Fruit fly (Drosophila melanogaster) whole organism, embryonic: ENCODE results near the gene CG12078.

ENCODE experiments used
- Asciz ChIP-seq: fragments of 200-800 bp; sonication (Bioruptor generic); optimal IDR thresholded peaks from 2 replicates; lab custom pipeline; 2017; ENCODE audit warnings: missing biosample characterization, mild to moderate bottlenecking, missing genetic modification characterization, missing genetic modification reagents
- CG11398 ChIP-seq: fragments of 200-800 bp; sonication (Bioruptor generic); optimal IDR thresholded peaks from 2 replicates; lab custom pipeline; 2016; ENCODE audit warnings: missing biosample characterization, missing genetic modification characterization
- CG11560 ChIP-seq: fragments of 200-800 bp; sonication (Bioruptor generic); IDR thresholded peaks from 3 replicates; pipeline ENCODE4 v1.3.6; 2022; ENCODE audit warnings: missing biosample characterization, missing genetic modification characterization
- CG12155 ChIP-seq: fragments of 200-800 bp; sonication (Bioruptor generic); optimal IDR thresholded peaks from 3 replicates; lab custom pipeline; 2016; ENCODE audit warnings: missing biosample characterization, missing genetic modification characterization
- CG12236 ChIP-seq: fragments of 200-800 bp; sonication (Bioruptor generic); optimal IDR thresholded peaks from 2 replicates; lab custom pipeline; 2016; ENCODE audit warnings: missing biosample characterization, missing genetic modification characterization
- CG12942 ChIP-seq: fragments of 200-800 bp; sonication (Bioruptor generic); optimal IDR thresholded peaks from 3 replicates; lab custom pipeline; 2016; ENCODE audit warnings: missing biosample characterization, missing genetic modification characterization
- CG13775 ChIP-seq: fragments of 200-800 bp; sonication (Bioruptor generic); optimal IDR thresholded peaks from 3 replicates; lab custom pipeline; 2017; ENCODE audit warnings: missing biosample characterization, mild to moderate bottlenecking, missing genetic modification characterization
- CG14050 ChIP-seq: fragments of 200-800 bp; sonication (Bioruptor generic); IDR thresholded peaks from 3 replicates; pipeline ENCODE4 v1.3.6; 2022; ENCODE audit warnings: missing biosample characterization, missing genetic modification characterization
- CG17385 ChIP-seq: fragments of 200-800 bp; sonication (Bioruptor generic); optimal IDR thresholded peaks from 3 replicates; lab custom pipeline; 2018; ENCODE audit warnings: missing biosample characterization, mild to moderate bottlenecking, missing genetic modification characterization
- CG17802 ChIP-seq: fragments of 200-800 bp; sonication (Bioruptor generic); optimal IDR thresholded peaks from 2 replicates; lab custom pipeline; 2018; ENCODE audit warnings: missing biosample characterization, mild to moderate bottlenecking, missing genetic modification characterization, moderate library complexity
- CG17829 ChIP-seq: fragments of 200-800 bp; optimal IDR thresholded peaks from 2 replicates; lab custom pipeline; 2019; ENCODE audit warnings: missing biosample characterization, mild to moderate bottlenecking, missing genetic modification characterization, moderate library complexity
- CG2202 ChIP-seq: fragments of 200-800 bp; sonication (Bioruptor generic); optimal IDR thresholded peaks from 2 replicates; lab custom pipeline; 2018; ENCODE audit warnings: missing biosample characterization, mild to moderate bottlenecking, missing genetic modification characterization
- CG2678 ChIP-seq: fragments of 200-800 bp; sonication (Bioruptor generic); optimal IDR thresholded peaks from 3 replicates; lab custom pipeline; 2019; ENCODE audit warnings: missing biosample characterization, mild to moderate bottlenecking, missing genetic modification characterization, moderate library complexity
- CG3065 ChIP-seq: fragments of 200-800 bp; sonication (Bioruptor generic); optimal IDR thresholded peaks from 2 replicates; lab custom pipeline; 2016; ENCODE audit warnings: missing biosample characterization, missing genetic modification characterization
- CG4328 ChIP-seq: fragments of 200-800 bp; sonication (Bioruptor generic); optimal IDR thresholded peaks from 3 replicates; lab custom pipeline; 2017; ENCODE audit warnings: missing biosample characterization, missing genetic modification reagents, missing genetic modification characterization
- CG4360 ChIP-seq: fragments of 200-800 bp; sonication (Bioruptor generic); IDR thresholded peaks from 2 replicates; pipeline ENCODE4 v1.3.6; 2022; ENCODE audit warnings: missing biosample characterization, missing genetic modification characterization
- CG8089 ChIP-seq: fragments of 200-800 bp; sonication (Bioruptor generic); optimal IDR thresholded peaks from 3 replicates; lab custom pipeline; 2016; ENCODE audit warnings: missing biosample characterization, missing genetic modification characterization
- D ChIP-seq, 2 experiments: fragments of 200-800 bp in 1 of 2; fragments of >200 bp in 1 of 2; sonication (Bioruptor generic) in 1 of 2; optimal IDR thresholded peaks; 2 replicates in 1 of 2; 3 replicates in 1 of 2; lab custom pipeline; 2017; ENCODE audit warnings: mild to moderate bottlenecking in 1 of 2, missing biosample characterization in 1 of 2, missing genetic modification characterization in 1 of 2, missing genetic modification reagents in 1 of 2
- Dip3 ChIP-seq: fragments of 200-800 bp; sonication (Bioruptor generic); optimal IDR thresholded peaks from 3 replicates; lab custom pipeline; 2016; ENCODE audit warnings: missing biosample characterization, missing genetic modification characterization
- Dref ChIP-seq: fragments of 200-800 bp; sonication (Bioruptor generic); IDR thresholded peaks from 2 replicates; pipeline ENCODE4 v1.3.6; 2022; ENCODE audit warnings: missing biosample characterization, missing genetic modification characterization
- Eip74EF ChIP-seq, 2 experiments: fragments of 200-800 bp in 1 of 2; fragments of >200 bp in 1 of 2; sonication (Bioruptor generic) in 1 of 2; optimal IDR thresholded peaks; 2 replicates each; lab custom pipeline; 2017 to 2019; ENCODE audit warnings: missing biosample characterization in 2 of 2, missing genetic modification characterization in 2 of 2, mild to moderate bottlenecking in 1 of 2, moderate library complexity in 1 of 2
- Fer1 ChIP-seq: fragments of 200-800 bp; sonication (Bioruptor generic); optimal IDR thresholded peaks from 2 replicates; lab custom pipeline; 2017; ENCODE audit warnings: missing biosample characterization, mild to moderate bottlenecking, missing genetic modification characterization
- MESR4 ChIP-seq: fragments of 200-800 bp; sonication (Bioruptor generic); optimal IDR thresholded peaks from 2 replicates; lab custom pipeline; 2018; ENCODE audit warnings: missing biosample characterization, mild to moderate bottlenecking, missing genetic modification characterization, moderate library complexity
- Nf-YA ChIP-seq: fragments of 200-800 bp; sonication (Bioruptor generic); IDR thresholded peaks from 2 replicates; pipeline ENCODE4 v1.3.6; 2022; ENCODE audit warnings: missing biosample characterization, missing genetic modification characterization
- ato ChIP-seq: fragments of 200-800 bp; sonication (Bioruptor generic); IDR thresholded peaks from 2 replicates; pipeline ENCODE4 v1.3.6; 2022; ENCODE audit warnings: missing biosample characterization, missing genetic modification characterization; ENCODE audit not compliant: partially characterized antibody
- cas ChIP-seq: fragments of 200-800 bp; sonication (Bioruptor generic); IDR thresholded peaks from 2 replicates; pipeline ENCODE4 v1.3.6; 2022; ENCODE audit warnings: missing biosample characterization, missing genetic modification characterization
- caup ChIP-seq: fragments of 200-800 bp; sonication (Bioruptor generic); optimal IDR thresholded peaks from 3 replicates; lab custom pipeline; 2017; ENCODE audit warnings: missing biosample characterization, mild to moderate bottlenecking, missing genetic modification characterization, moderate library complexity; ENCODE audit not compliant: severe bottlenecking
- chn ChIP-seq: fragments of 200-800 bp; sonication (Bioruptor generic); optimal IDR thresholded peaks from 2 replicates; lab custom pipeline; 2016; ENCODE audit warnings: missing biosample characterization, missing genetic modification characterization
- da ChIP-seq: fragments of 200-800 bp; sonication (Bioruptor generic); optimal IDR thresholded peaks from 2 replicates; lab custom pipeline; 2016; ENCODE audit warnings: missing biosample characterization, missing genetic modification characterization
- dan ChIP-seq: fragments of 200-800 bp; sonication (Bioruptor generic); IDR thresholded peaks from 2 replicates; pipeline ENCODE4 v1.3.6; 2022; ENCODE audit warnings: missing biosample characterization, missing genetic modification characterization
- danr ChIP-seq: fragments of 200-800 bp; sonication (Bioruptor generic); IDR thresholded peaks from 2 replicates; pipeline ENCODE4 v1.3.6; 2022; ENCODE audit warnings: missing biosample characterization, missing genetic modification characterization
- ewg ChIP-seq: fragments of 200-800 bp; sonication (Bioruptor generic); optimal IDR thresholded peaks from 3 replicates; lab custom pipeline; 2017; ENCODE audit warnings: mild to moderate bottlenecking, missing biosample characterization, missing genetic modification reagents, missing genetic modification characterization
- fru ChIP-seq: fragments of >200 bp; optimal IDR thresholded peaks from 2 replicates; lab custom pipeline; 2017
- gce ChIP-seq: fragments of 200-800 bp; sonication (Bioruptor generic); IDR thresholded peaks from 3 replicates; pipeline ENCODE4 v1.3.6; 2022; ENCODE audit warnings: missing biosample characterization, missing genetic modification characterization
- gem ChIP-seq: fragments of 200-800 bp; sonication (Bioruptor generic); optimal IDR thresholded peaks from 2 replicates; lab custom pipeline; 2019; ENCODE audit warnings: missing biosample characterization, mild to moderate bottlenecking, missing genetic modification characterization, moderate library complexity
- grn ChIP-seq: fragments of 200-800 bp; sonication (Bioruptor generic); optimal IDR thresholded peaks from 3 replicates; lab custom pipeline; 2017; ENCODE audit warnings: missing biosample characterization, missing genetic modification characterization
- kah ChIP-seq: fragments of 200-800 bp; sonication (Bioruptor generic); optimal IDR thresholded peaks from 2 replicates; lab custom pipeline; 2018; ENCODE audit warnings: missing biosample characterization, mild to moderate bottlenecking, missing genetic modification characterization
- maf-S ChIP-seq: fragments of 200-800 bp; sonication (Bioruptor generic); optimal IDR thresholded peaks from 2 replicates; lab custom pipeline; 2016; ENCODE audit warnings: missing biosample characterization, missing genetic modification characterization
- pan ChIP-seq, 4 experiments: fragments of >200 bp in 3 of 4; fragments of 200-800 bp in 1 of 4; sonication (Bioruptor generic) in 1 of 4; optimal IDR thresholded peaks in 3 of 4; IDR thresholded peaks in 1 of 4; 2 replicates each; pipeline versions ENCODE4 v1.3.6 to Lab custom; 2017 to 2022; ENCODE audit warnings: missing biosample characterization in 2 of 4, missing genetic modification characterization in 2 of 4, mixed read lengths in 1 of 4
- pita ChIP-seq: fragments of 200-800 bp; sonication (Bioruptor generic); optimal IDR thresholded peaks from 2 replicates; lab custom pipeline; 2017; ENCODE audit warnings: missing biosample characterization, mild to moderate bottlenecking, missing genetic modification characterization
- salm ChIP-seq: fragments of 200-800 bp; sonication (Bioruptor generic); optimal IDR thresholded peaks from 2 replicates; lab custom pipeline; 2018; ENCODE audit warnings: missing biosample characterization, mild to moderate bottlenecking, missing genetic modification characterization
- sens ChIP-seq: fragments of 200-800 bp; sonication (Bioruptor generic); peaks from one replicate; lab custom pipeline; 2016; ENCODE audit warnings: missing biosample characterization, missing genetic modification characterization
- slou ChIP-seq: fragments of 200-800 bp; sonication (Bioruptor generic); optimal IDR thresholded peaks from 3 replicates; lab custom pipeline; 2016; ENCODE audit warnings: missing biosample characterization, missing genetic modification characterization
- toy ChIP-seq: fragments of 200-800 bp; sonication (Bioruptor generic); IDR thresholded peaks from 2 replicates; pipeline ENCODE4 v1.3.6; 2022; ENCODE audit warnings: missing biosample characterization, missing genetic modification characterization
- vnd ChIP-seq: fragments of 200-800 bp; sonication (Bioruptor generic); IDR thresholded peaks from 3 replicates; pipeline ENCODE4 v1.3.6; 2022; ENCODE audit warnings: missing biosample characterization, missing genetic modification characterization; ENCODE audit not compliant: partially characterized antibody
- zen2 ChIP-seq: fragments of 200-800 bp; sonication (Bioruptor generic); IDR thresholded peaks from 3 replicates; pipeline ENCODE4 v1.3.6; 2022; ENCODE audit warnings: missing biosample characterization, missing genetic modification characterization; ENCODE audit not compliant: partially characterized antibody
- zfh1 ChIP-seq: fragments of 200-800 bp; sonication (Bioruptor generic); IDR thresholded peaks from 3 replicates; pipeline ENCODE4 v1.3.6; 2022; ENCODE audit warnings: missing biosample characterization, missing genetic modification characterization

The CG12078 gene

dm6 chr3L:3198447-3199402 lies 45.4 kb downstream of the CG12078 start, which contains the start of the genes CG32276 and gry (continued):
- TF ChIP-seq CG17802 (no peak), Fer1 (peak; percentile 77), slou (GFP tag; lab: Kevin White, UChicago) (peak; percentile 58), dan (no peak), CG13775 (GFP tag; lab: Kevin White, UChicago) (peak; percentile 80), CG4360 (peak; percentile 55; the same call in 1 of the 2 replicates), kah (GFP tag; lab: Kevin White, UChicago) (no peak), CG8089 (peak; percentile 58), CG12236 (peak; percentile 41), zen2 (no peak), fru (lab: Kevin White, UChicago) (no peak), Asciz (GFP tag; lab: Kevin White, UChicago) (no peak), CG3065 (peak; percentile 50), caup (GFP tag; lab: Kevin White, UChicago) (peak; percentile 69), CG4328 (peak; percentile 70), CG11398 (GFP tag; lab: Kevin White, UChicago) (no peak), toy (GFP tag; lab: Robert Waterston, UW) (peak; percentile 40; the same call in 1 of the 2 replicates), ato (GFP tag; lab: Robert Waterston, UW) (no peak), pan (optimal IDR thresholded peaks at IDR 0.05; lab: Kevin White, UChicago) (no peak), pan (GFP tag; optimal IDR thresholded peaks at IDR 0.05 in 1 of 2, IDR thresholded peaks at IDR 0.05 in 1 of 2) (peak in 1 of 2 experiments; percentile 29), MESR4 (GFP tag; lab: Kevin White, UChicago) (peak; percentile 89), gce (no peak), ewg (peak; percentile 72), zfh1 (GFP tag; lab: Robert Waterston, UW) (peak; percentile 67; the same call in 2 of the 3 replicates), danr (peak; percentile 63), grn (GFP tag; lab: Kevin White, UChicago) (no peak), Eip74EF (GFP tag; optimal IDR thresholded peaks at IDR 0.05; lab: Kevin White, UChicago) (no peak), Dip3 (GFP tag; lab: Kevin White, UChicago) (peak; percentile 71), maf-S (GFP tag; lab: Kevin White, UChicago) (peak; percentile 82), cas (GFP tag; lab: Robert Waterston, UW) (peak; percentile 54; the same call in 1 of the 2 replicates), CG12155 (GFP tag; lab: Kevin White, UChicago) (peak; percentile 86), CG14050 (peak; percentile 23; the same call in 1 of the 3 replicates), CG11560 (tag; lab: Robert Waterston, UW) (no peak), sens (GFP tag; lab: Kevin White, UChicago) (peak; percentile 94), vnd (GFP tag; lab: Robert Waterston, UW) (no peak), Dref (GFP tag; lab: Robert Waterston, UW) (0 out of 2 replicates have a peak, but pooled peaks have one; percentile 39), CG2678 (no peak), chn (GFP tag; lab: Kevin White, UChicago) (peak; percentile 77), salm (tag; lab: Kevin White, UChicago) (peak; percentile 26), CG2202 (tag; lab: Kevin White, UChicago) (peak; percentile 56), CG17385 (peak; percentile 64), CG17829 (tag; lab: Kevin White, UChicago) (peak; percentile 87), da (GFP tag; lab: Kevin White, UChicago) (peak; percentile 43), gem (tag; lab: Kevin White, UChicago) (no peak), pita (GFP tag; lab: Kevin White, UChicago) (no peak), CG12942 (GFP tag; lab: Kevin White, UChicago) (peak; percentile 71), D (optimal IDR thresholded peaks at IDR 0.05; lab: Kevin White, UChicago) (peak; percentile 27), D (GFP tag; optimal IDR thresholded peaks at IDR 0.05; lab: Kevin White, UChicago) (peak; percentile 48), Nf-YA (no peak)
